Worm (Caenorhabditis elegans) whole organism, L4/young adult: ENCODE data around the gene C06E4.2.

Experiments used
- dao-5 ChIP-seq: sonication (generic microtip); optimal IDR thresholded peaks from 2 replicates; lab custom pipeline; 2016; ENCODE audit warnings: missing genotype, missing genetic modification characterization, moderate library complexity, missing compliant biosample characterization
- him-1 ChIP-seq: sonication (generic microtip); optimal IDR thresholded peaks from 2 replicates; lab custom pipeline; 2016; ENCODE audit warnings: missing genotype, missing genetic modification reagents, missing genetic modification characterization, missing compliant biosample characterization

DNA sequence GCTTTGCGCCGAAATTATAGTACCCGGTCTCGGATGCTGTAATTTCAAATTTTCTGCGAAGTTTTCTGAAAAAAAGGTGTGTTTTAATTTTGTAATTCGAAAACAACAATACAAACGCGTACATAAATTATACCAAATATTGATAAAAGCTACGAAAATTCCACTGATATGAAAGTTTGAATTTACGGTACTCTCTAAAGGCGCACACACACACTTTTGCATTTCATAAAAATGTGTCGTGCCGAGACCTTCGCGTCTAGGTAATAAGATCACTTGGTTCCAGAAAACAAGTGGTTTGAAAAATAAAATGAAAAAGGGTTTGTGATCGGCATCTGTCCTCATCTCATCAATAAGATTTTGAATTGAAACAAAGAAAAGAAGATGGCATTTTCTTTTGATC, 34.1 kb downstream of the C06E4.2 start:
- TF ChIP-seq him-1 (tag; lab: Kevin White, UChicago), result no peak
- TF ChIP-seq dao-5 (tag; lab: Kevin White, UChicago), result no peak
